Fruit fly (Drosophila melanogaster) whole organism, embryonic: ENCODE results near the gene CG10970.

Experiments used
- Asciz ChIP-seq: fragments of 200-800 bp; sonication (Bioruptor generic); optimal IDR thresholded peaks from 2 replicates; lab custom pipeline; 2017; ENCODE audit warnings: missing biosample characterization, mild to moderate bottlenecking, missing genetic modification characterization, missing genetic modification reagents
- C15 ChIP-seq: fragments of 200-800 bp; sonication (Bioruptor generic); IDR thresholded peaks from 3 replicates; pipeline ENCODE4 v1.3.6; 2022; ENCODE audit warnings: missing biosample characterization, missing genetic modification characterization
- CG10462 ChIP-seq: fragments of 200-800 bp; sonication (Bioruptor generic); optimal IDR thresholded peaks from 2 replicates; lab custom pipeline; 2016; ENCODE audit warnings: missing biosample characterization, missing genetic modification characterization
- CG11695 ChIP-seq: fragments of 200-800 bp; sonication (Bioruptor generic); IDR thresholded peaks from 3 replicates; pipeline ENCODE4 v1.3.6; 2022; ENCODE audit warnings: missing biosample characterization, missing genetic modification characterization
- CG12104 ChIP-seq: fragments of 200-800 bp; sonication (Bioruptor generic); optimal IDR thresholded peaks from 3 replicates; lab custom pipeline; 2016; ENCODE audit warnings: missing biosample characterization, missing genetic modification characterization
- CG12299 ChIP-seq: fragments of 200-800 bp; sonication (Bioruptor generic); optimal IDR thresholded peaks from 2 replicates; lab custom pipeline; 2018; ENCODE audit warnings: missing biosample characterization, mild to moderate bottlenecking, missing genetic modification characterization
- CG13287 ChIP-seq: fragments of 200-800 bp; sonication (Bioruptor generic); IDR thresholded peaks from 2 replicates; pipeline ENCODE4 v1.3.6; 2022; ENCODE audit warnings: missing biosample characterization, missing genetic modification characterization; ENCODE audit not compliant: partially characterized antibody
- CG14441 ChIP-seq: fragments of 200-800 bp; sonication (Bioruptor generic); IDR thresholded peaks from 2 replicates; pipeline ENCODE4 v1.3.6; 2022; ENCODE audit warnings: missing biosample characterization, missing genetic modification characterization
- CG14965 ChIP-seq: fragments of 200-800 bp; sonication (Bioruptor generic); optimal IDR thresholded peaks from 2 replicates; lab custom pipeline; 2016; ENCODE audit warnings: missing biosample characterization, missing genetic modification characterization, borderline replicate concordance
- CG17361 ChIP-seq: fragments of 200-800 bp; sonication (Bioruptor generic); IDR thresholded peaks from 3 replicates; pipeline ENCODE4 v1.3.6; 2022; ENCODE audit warnings: missing biosample characterization, missing genetic modification characterization
- CG1792 ChIP-seq: fragments of 200-800 bp; sonication (Bioruptor generic); optimal IDR thresholded peaks from 2 replicates; lab custom pipeline; 2016; ENCODE audit warnings: missing biosample characterization, missing genetic modification characterization
- CG18262 ChIP-seq: fragments of 200-800 bp; optimal IDR thresholded peaks from 3 replicates; lab custom pipeline; 2019; ENCODE audit warnings: missing biosample characterization, mild to moderate bottlenecking, missing genetic modification characterization, moderate library complexity
- CG18764 ChIP-seq: fragments of 200-800 bp; sonication (Bioruptor generic); optimal IDR thresholded peaks from 3 replicates; lab custom pipeline; 2016; ENCODE audit warnings: missing biosample characterization, missing genetic modification characterization
- CG30403 ChIP-seq: fragments of 200-800 bp; sonication (Bioruptor generic); optimal IDR thresholded peaks from 3 replicates; lab custom pipeline; 2016; ENCODE audit warnings: missing biosample characterization, missing genetic modification characterization
- CG30431 ChIP-seq: fragments of 200-800 bp; sonication (Bioruptor generic); optimal IDR thresholded peaks from 2 replicates; lab custom pipeline; 2017; ENCODE audit warnings: missing biosample characterization, missing genetic modification characterization
- CG3838 ChIP-seq: fragments of 200-800 bp; sonication (Bioruptor generic); optimal IDR thresholded peaks from 3 replicates; lab custom pipeline; 2016; ENCODE audit warnings: missing biosample characterization, missing genetic modification characterization
- CG4730 ChIP-seq: fragments of 200-800 bp; sonication (Bioruptor generic); IDR thresholded peaks from 2 replicates; pipeline ENCODE4 v1.3.6; 2022; ENCODE audit warnings: missing biosample characterization, missing genetic modification characterization
- CG4820 ChIP-seq: fragments of 200-800 bp; sonication (Bioruptor generic); optimal IDR thresholded peaks from 3 replicates; lab custom pipeline; 2016; ENCODE audit warnings: missing biosample characterization, missing genetic modification characterization
- CG5953 ChIP-seq: fragments of 200-800 bp; sonication (Bioruptor generic); IDR thresholded peaks from 2 replicates; pipeline ENCODE4 v1.3.6; 2022; ENCODE audit warnings: missing biosample characterization, missing genetic modification characterization
- CG6689 ChIP-seq: fragments of 200-800 bp; sonication (Bioruptor generic); IDR thresholded peaks from 2 replicates; pipeline ENCODE4 v1.3.6; 2022; ENCODE audit warnings: missing biosample characterization, missing genetic modification characterization
- CG7357 ChIP-seq: fragments of 200-800 bp; sonication (Bioruptor generic); IDR thresholded peaks from 3 replicates; pipeline ENCODE4 v1.3.6; 2022; ENCODE audit warnings: missing biosample characterization, missing genetic modification characterization
- CG7928 ChIP-seq: fragments of 200-800 bp; sonication (Bioruptor generic); optimal IDR thresholded peaks from 2 replicates; lab custom pipeline; 2017; ENCODE audit warnings: missing biosample characterization, mild to moderate bottlenecking, missing genetic modification characterization
- D19A ChIP-seq: fragments of 200-800 bp; optimal IDR thresholded peaks from 3 replicates; lab custom pipeline; 2019; ENCODE audit warnings: missing biosample characterization, mild to moderate bottlenecking, missing genetic modification characterization, moderate library complexity
- D19B ChIP-seq: fragments of 200-800 bp; sonication (Bioruptor generic); optimal IDR thresholded peaks from 2 replicates; lab custom pipeline; 2017; ENCODE audit warnings: missing biosample characterization, mild to moderate bottlenecking, missing genetic modification characterization
- Dad ChIP-seq: fragments of 200-800 bp; sonication (Bioruptor generic); optimal IDR thresholded peaks from 3 replicates; lab custom pipeline; 2016; ENCODE audit warnings: missing biosample characterization, missing genetic modification characterization
- Hsf ChIP-seq: fragments of 200-800 bp; sonication (Bioruptor generic); optimal IDR thresholded peaks from 3 replicates; lab custom pipeline; 2016; ENCODE audit warnings: missing biosample characterization, missing genetic modification characterization
- Lpt ChIP-seq: fragments of >200 bp; optimal IDR thresholded peaks from 2 replicates; lab custom pipeline; 2018; ENCODE audit warnings: missing biosample characterization, missing genetic modification characterization
- Mrtf ChIP-seq: fragments of 200-800 bp; sonication (Bioruptor generic); IDR thresholded peaks from 3 replicates; pipeline ENCODE4 v1.3.6; 2022; ENCODE audit warnings: missing biosample characterization, missing genetic modification characterization
- NK7.1 ChIP-seq: fragments of 200-800 bp; sonication (Bioruptor generic); optimal IDR thresholded peaks from 3 replicates; lab custom pipeline; 2016; ENCODE audit warnings: missing biosample characterization, missing genetic modification characterization
- Neu2 ChIP-seq: fragments of 200-800 bp; sonication (Bioruptor generic); optimal IDR thresholded peaks from 3 replicates; lab custom pipeline; 2016; ENCODE audit warnings: missing biosample characterization, missing genetic modification characterization, borderline replicate concordance
- Oli ChIP-seq: fragments of 200-800 bp; sonication (Bioruptor generic); optimal IDR thresholded peaks from 2 replicates; lab custom pipeline; 2018; ENCODE audit warnings: missing biosample characterization, mild to moderate bottlenecking, missing genetic modification characterization, moderate library complexity
- Ravus ChIP-seq: fragments of 200-800 bp; sonication (Bioruptor generic); IDR thresholded peaks from 2 replicates; pipeline ENCODE4 v1.3.6; 2022; ENCODE audit warnings: missing biosample characterization, missing genetic modification characterization
- TFAM ChIP-seq: fragments of 200-800 bp; sonication (Bioruptor generic); optimal IDR thresholded peaks from 2 replicates; lab custom pipeline; 2017; ENCODE audit warnings: missing biosample characterization, missing genetic modification characterization, inconsistent platforms
- Trl ChIP-seq, 3 experiments: fragments of >200 bp in 2 of 3; fragments of 200-800 bp in 1 of 3; sonication (Bioruptor generic) in 1 of 3; optimal IDR thresholded peaks; 2 replicates in 1 of 3; 3 replicates in 2 of 3; lab custom pipeline; 2016 to 2017; ENCODE audit warnings: missing biosample characterization in 1 of 3, missing genetic modification characterization in 1 of 3
- Xbp1 ChIP-seq: fragments of 200-800 bp; sonication (Bioruptor generic); optimal IDR thresholded peaks from 3 replicates; lab custom pipeline; 2016; ENCODE audit warnings: missing biosample characterization, mild to moderate bottlenecking, missing genetic modification characterization
- ash1 ChIP-seq: fragments of 200-800 bp; sonication (Bioruptor generic); optimal IDR thresholded peaks from 2 replicates; lab custom pipeline; 2018; ENCODE audit warnings: missing biosample characterization, mild to moderate bottlenecking, missing genetic modification characterization
- cad ChIP-seq: fragments of >200 bp; optimal IDR thresholded peaks from 2 replicates; lab custom pipeline; 2017; ENCODE audit warnings: missing biosample characterization, missing genetic modification characterization
- chn ChIP-seq: fragments of 200-800 bp; sonication (Bioruptor generic); optimal IDR thresholded peaks from 2 replicates; lab custom pipeline; 2016; ENCODE audit warnings: missing biosample characterization, missing genetic modification characterization
- dpn ChIP-seq, 2 experiments: fragments of 200-800 bp; sonication (Bioruptor generic); optimal IDR thresholded peaks; 3 replicates each; lab custom pipeline; 2016; ENCODE audit warnings: missing biosample characterization in 2 of 2, missing genetic modification characterization in 2 of 2
- en ChIP-seq: fragments of 200-800 bp; sonication (Bioruptor generic); optimal IDR thresholded peaks from 2 replicates; lab custom pipeline; 2016; ENCODE audit warnings: missing biosample characterization, missing genetic modification characterization
- gcm2 ChIP-seq: fragments of 200-800 bp; sonication (Bioruptor generic); optimal IDR thresholded peaks from 2 replicates; lab custom pipeline; 2016; ENCODE audit warnings: missing biosample characterization, missing genetic modification characterization
- gsb ChIP-seq: fragments of 200-800 bp; sonication (Bioruptor generic); IDR thresholded peaks from 2 replicates; pipeline ENCODE4 v1.3.6; 2022; ENCODE audit warnings: missing biosample characterization, missing genetic modification characterization
- gt ChIP-seq: fragments of 200-800 bp; sonication (Bioruptor generic); IDR thresholded peaks from 2 replicates; pipeline ENCODE4 v1.3.6; 2022; ENCODE audit warnings: missing biosample characterization, missing genetic modification characterization
- hb ChIP-seq: fragments of 200-800 bp; sonication (Bioruptor generic); IDR thresholded peaks from 3 replicates; pipeline ENCODE4 v1.3.6; 2022; ENCODE audit warnings: missing biosample characterization, missing genetic modification characterization; ENCODE audit not compliant: partially characterized antibody
- nmo ChIP-seq: fragments of 200-800 bp; sonication (Bioruptor generic); optimal IDR thresholded peaks from 2 replicates; lab custom pipeline; 2018; ENCODE audit warnings: missing biosample characterization, mild to moderate bottlenecking, missing genetic modification characterization, moderate library complexity
- phol ChIP-seq: fragments of 200-800 bp; sonication (Bioruptor generic); optimal IDR thresholded peaks from 3 replicates; lab custom pipeline; 2018; ENCODE audit warnings: missing biosample characterization, mild to moderate bottlenecking, missing genetic modification characterization, moderate library complexity
- prd ChIP-seq, 3 experiments: fragments of >200 bp in 2 of 3; fragments of 200-800 bp in 1 of 3; sonication (Bioruptor generic) in 1 of 3; optimal IDR thresholded peaks in 2 of 3; IDR thresholded peaks in 1 of 3; 2 replicates in 2 of 3; 3 replicates in 1 of 3; pipeline versions ENCODE4 v1.3.6 to Lab custom; 2017 to 2022; ENCODE audit warnings: missing biosample characterization in 1 of 3, missing genetic modification characterization in 1 of 3
- ssp ChIP-seq: fragments of 200-800 bp; sonication (Bioruptor generic); IDR thresholded peaks from 2 replicates; pipeline ENCODE4 v1.3.6; 2022; ENCODE audit warnings: missing biosample characterization, missing genetic modification characterization
- stwl ChIP-seq: fragments of 200-800 bp; sonication (Bioruptor generic); optimal IDR thresholded peaks from 3 replicates; lab custom pipeline; 2018; ENCODE audit warnings: missing biosample characterization, mild to moderate bottlenecking, missing genetic modification characterization, moderate library complexity
- vvl ChIP-seq: fragments of 200-800 bp; sonication (Bioruptor generic); IDR thresholded peaks from 2 replicates; pipeline ENCODE4 v1.3.6; 2022; ENCODE audit warnings: missing biosample characterization, missing genetic modification characterization
- wek ChIP-seq: fragments of 200-800 bp; sonication (Bioruptor generic); optimal IDR thresholded peaks from 3 replicates; lab custom pipeline; 2018; ENCODE audit warnings: missing biosample characterization, mild to moderate bottlenecking, missing genetic modification characterization, moderate library complexity

CG10970 gene

dm6 chrX:9062665-9063064, 8.5 kb downstream of the CG10970 start (continued):
- TF ChIP-seq NK7.1 (GFP tag; lab: Kevin White, UChicago), result no peak
- 0 out of 2 replicates have a peak, but pooled peaks have one; percentile 11 for TF ChIP-seq CG4730 (GFP tag; lab: Robert Waterston, UW)
- TF ChIP-seq en (GFP tag; lab: Kevin White, UChicago), result no peak
- no peak for TF ChIP-seq CG12104 (GFP tag; lab: Kevin White, UChicago)
- peak; percentile 25; the same call in 1 of the 3 replicates for TF ChIP-seq CG7357 (GFP tag; lab: Robert Waterston, UW)
- no peak for TF ChIP-seq Hsf
- no peak for TF ChIP-seq TFAM (GFP tag; lab: Kevin White, UChicago)
- no peak for TF ChIP-seq Lpt (GFP tag; lab: Kevin White, UChicago)
- TF ChIP-seq Dad (GFP tag; lab: Kevin White, UChicago), result no peak
- TF ChIP-seq Ravus (GFP tag; lab: Robert Waterston, UW), result no peak
- no peak for TF ChIP-seq chn (GFP tag; lab: Kevin White, UChicago)
- TF ChIP-seq dpn (GFP tag; optimal IDR thresholded peaks at IDR 0.05; lab: Kevin White, UChicago), result no peak
- 0 out of 2 replicates have a peak, but pooled peaks have one; percentile 5 for TF ChIP-seq gsb
- TF ChIP-seq Neu2 (GFP tag; lab: Kevin White, UChicago), result no peak
- TF ChIP-seq D19A (tag; lab: Kevin White, UChicago), result no peak
- TF ChIP-seq C15, result no peak
- TF ChIP-seq CG14441 (GFP tag; lab: Robert Waterston, UW), result 0 out of 2 replicates have a peak, but pooled peaks have one; percentile 25
- TF ChIP-seq CG17361 (GFP tag; lab: Robert Waterston, UW), result 0 out of 3 replicates have a peak, but pooled peaks have one; percentile 10
- TF ChIP-seq Oli (tag; lab: Kevin White, UChicago), result no peak
- no peak for TF ChIP-seq CG4820 (GFP tag; lab: Kevin White, UChicago)
- no peak for TF ChIP-seq cad (GFP tag; lab: Kevin White, UChicago)
- no peak for TF ChIP-seq CG5953 (GFP tag; lab: Robert Waterston, UW)
- peak; percentile 34; the same call in 1 of the 2 replicates for TF ChIP-seq vvl (GFP tag; lab: Robert Waterston, UW)
- peak; percentile 46 for TF ChIP-seq CG6689 (GFP tag; lab: Robert Waterston, UW)
- no peak for TF ChIP-seq Trl (optimal IDR thresholded peaks at IDR 0.05; lab: Kevin White, UChicago)
- no peak for TF ChIP-seq Trl (GFP tag; optimal IDR thresholded peaks at IDR 0.05; lab: Kevin White, UChicago)
- no peak for TF ChIP-seq Mrtf (GFP tag; lab: Robert Waterston, UW)
- no peak for TF ChIP-seq CG30431 (GFP tag; lab: Kevin White, UChicago)
- no peak for TF ChIP-seq CG10462
- TF ChIP-seq CG14965 (GFP tag; lab: Kevin White, UChicago), result no peak
- TF ChIP-seq CG1792, result no peak
- peak; percentile 23 for TF ChIP-seq CG18262 (tag; lab: Kevin White, UChicago)
- TF ChIP-seq gt (GFP tag; lab: Robert Waterston, UW), result no peak
- no peak for TF ChIP-seq hb
- TF ChIP-seq Xbp1 (GFP tag; lab: Kevin White, UChicago), result peak; percentile 17
- no peak for TF ChIP-seq ash1 (GFP tag; lab: Kevin White, UChicago)
- 0 out of 2 replicates have a peak, but pooled peaks have one; percentile 28 for TF ChIP-seq ssp (GFP tag; lab: Robert Waterston, UW)
- TF ChIP-seq nmo (GFP tag; lab: Kevin White, UChicago), result peak; percentile 31
- no peak for TF ChIP-seq CG13287 (GFP tag; lab: Robert Waterston, UW)
- no peak for TF ChIP-seq CG18764
- TF ChIP-seq stwl, result no peak
- TF ChIP-seq wek, result no peak
- no peak for TF ChIP-seq CG3838 (GFP tag; lab: Kevin White, UChicago)
- peak; percentile 38; the same call in 1 of the 3 replicates for TF ChIP-seq CG11695 (GFP tag; lab: Robert Waterston, UW)
- no peak for TF ChIP-seq Asciz (GFP tag; lab: Kevin White, UChicago)
- no peak for TF ChIP-seq CG7928 (GFP tag; lab: Kevin White, UChicago)
- TF ChIP-seq D19B (GFP tag; lab: Kevin White, UChicago), result no peak
- no peak for TF ChIP-seq prd (optimal IDR thresholded peaks at IDR 0.05; lab: Kevin White, UChicago)
- peak; percentile 67 for TF ChIP-seq prd (GFP tag; IDR thresholded peaks at IDR 0.05; lab: Robert Waterston, UW)
- TF ChIP-seq phol (tag; lab: Kevin White, UChicago), result no peak
- no peak for TF ChIP-seq gcm2 (GFP tag; lab: Kevin White, UChicago)
- no peak for TF ChIP-seq CG12299 (tag; lab: Kevin White, UChicago)
- peak; percentile 13 for TF ChIP-seq CG30403 (GFP tag; lab: Kevin White, UChicago)
